Fruit fly (Drosophila melanogaster): ENCODE measurements around the gene pb.

dm6 chr3R:6665117-6665654, 76.7 kb downstream of the pb start:
- TF ChIP-seq psq (optimal IDR thresholded peaks at IDR 0.05) (no peak), pan (optimal IDR thresholded peaks at IDR 0.05) (no peak), usp (GFP tag; optimal IDR thresholded peaks at IDR 0.05) (no peak), EcR (GFP tag; optimal IDR thresholded peaks at IDR 0.05) (no peak), CG8478 (optimal IDR thresholded peaks at IDR 0.05) (no peak)

Data from whole organism.